Worm (Caenorhabditis elegans) whole organism, L2 larva: ENCODE measurements around the gene ZK1320.7.

Source experiments
- C34F6.9 ChIP-seq: fragments of 150-350 bp; optimal IDR thresholded peaks from 2 replicates; lab custom pipeline; 2014; ENCODE audit warnings: missing biosample characterization, missing genetic modification characterization
- R02D3.7 ChIP-seq: fragments of 150-350 bp; optimal IDR thresholded peaks from 2 replicates; lab custom pipeline; 2014; ENCODE audit warnings: missing biosample characterization, missing genetic modification characterization
- Y55F3AM.14 ChIP-seq: fragments of 200-800 bp; sonication (Bioruptor generic); optimal IDR thresholded peaks from 2 replicates; lab custom pipeline; 2018; ENCODE audit warnings: mild to moderate bottlenecking, missing genetic modification characterization, missing compliant biosample characterization
- ZK546.5 ChIP-seq: sonication (generic microtip); optimal IDR thresholded peaks from 2 replicates; lab custom pipeline; 2017; ENCODE audit warnings: missing biosample characterization, missing genetic modification characterization
- alr-1 ChIP-seq: fragments of 150-350 bp; optimal IDR thresholded peaks from 2 replicates; lab custom pipeline; 2014; ENCODE audit warnings: missing biosample characterization, missing genetic modification characterization
- aly-2 ChIP-seq: fragments of 150-350 bp; optimal IDR thresholded peaks from 2 replicates; lab custom pipeline; 2014; ENCODE audit warnings: missing biosample characterization, missing genetic modification characterization
- blmp-1 ChIP-seq: sonication (generic microtip); optimal IDR thresholded peaks from 2 replicates; lab custom pipeline; 2017; ENCODE audit warnings: missing genetic modification characterization, mild to moderate bottlenecking, missing compliant biosample characterization, antibody characterized with exemption, moderate library complexity; ENCODE audit not compliant: insufficient read depth
- ceh-82 ChIP-seq: fragments of 150-350 bp; optimal IDR thresholded peaks from 2 replicates; lab custom pipeline; 2014; ENCODE audit warnings: missing biosample characterization, missing genetic modification characterization
- crh-2 ChIP-seq: sonication (generic microtip); optimal IDR thresholded peaks from 2 replicates; lab custom pipeline; 2017; ENCODE audit warnings: missing biosample characterization, missing genetic modification characterization
- dmd-4 ChIP-seq: sonication (generic microtip); optimal IDR thresholded peaks from 2 replicates; lab custom pipeline; 2017; ENCODE audit warnings: missing biosample characterization, missing genetic modification characterization
- egl-27 ChIP-seq: sonication (generic microtip); optimal IDR thresholded peaks from 3 replicates; lab custom pipeline; 2017; ENCODE audit warnings: missing biosample characterization, missing genetic modification reagents, missing genetic modification characterization
- elt-1 ChIP-seq: fragments of 150-350 bp; optimal IDR thresholded peaks from 2 replicates; lab custom pipeline; 2014; ENCODE audit warnings: missing biosample characterization, missing genetic modification characterization
- elt-3 ChIP-seq: sonication (generic microtip); optimal IDR thresholded peaks from 2 replicates; lab custom pipeline; 2017; ENCODE audit warnings: missing biosample characterization, missing genetic modification characterization
- fos-1 ChIP-seq: fragments of 150-350 bp; optimal IDR thresholded peaks from 2 replicates; lab custom pipeline; 2014; ENCODE audit warnings: missing biosample characterization, missing genetic modification characterization
- gmeb-1 ChIP-seq: fragments of 150-350 bp; optimal IDR thresholded peaks from 2 replicates; lab custom pipeline; 2014; ENCODE audit warnings: missing biosample characterization, missing genetic modification characterization
- lin-11 ChIP-seq: fragments of 150-350 bp; sonication (generic microtip); optimal IDR thresholded peaks from 2 replicates; lab custom pipeline; 2014; ENCODE audit warnings: missing biosample characterization, missing genetic modification characterization, inconsistent platforms, mixed read lengths
- lin-39 ChIP-seq: fragments of 150-350 bp; optimal IDR thresholded peaks from 2 replicates; lab custom pipeline; 2014; ENCODE audit warnings: missing biosample characterization, missing genetic modification reagents, missing genetic modification characterization
- lsy-2 ChIP-seq, 2 experiments: fragments of 150-350 bp in 1 of 2; sonication (generic microtip) in 1 of 2; optimal IDR thresholded peaks; 2 replicates each; lab custom pipeline; 2014 to 2017; ENCODE audit warnings: missing biosample characterization in 2 of 2, missing genetic modification characterization in 2 of 2
- mab-5 ChIP-seq: fragments of 150-350 bp; optimal IDR thresholded peaks from 2 replicates; lab custom pipeline; 2014; ENCODE audit warnings: missing biosample characterization, missing genetic modification characterization
- mbf-1 ChIP-seq: sonication (generic microtip); optimal IDR thresholded peaks from 2 replicates; lab custom pipeline; 2017; ENCODE audit warnings: missing biosample characterization, missing genetic modification characterization
- mdl-1 ChIP-seq, 2 experiments: fragments of 150-350 bp in 1 of 2; sonication (generic microtip) in 1 of 2; optimal IDR thresholded peaks; 2 replicates each; lab custom pipeline; 2017; ENCODE audit warnings: missing biosample characterization in 2 of 2, missing genetic modification characterization in 2 of 2
- nhr-10 ChIP-seq: sonication (generic microtip); optimal IDR thresholded peaks from 2 replicates; lab custom pipeline; 2017; ENCODE audit warnings: missing biosample characterization, missing genetic modification characterization
- nhr-11 ChIP-seq: fragments of 150-350 bp; optimal IDR thresholded peaks from 2 replicates; lab custom pipeline; 2014; ENCODE audit warnings: missing biosample characterization, missing genetic modification characterization
- nhr-129 ChIP-seq: fragments of 150-350 bp; optimal IDR thresholded peaks from 2 replicates; lab custom pipeline; 2014; ENCODE audit warnings: missing biosample characterization, missing genetic modification characterization
- nhr-21 ChIP-seq: fragments of 150-350 bp; optimal IDR thresholded peaks from 2 replicates; lab custom pipeline; 2014; ENCODE audit warnings: missing biosample characterization, missing genetic modification characterization
- nhr-23 ChIP-seq: fragments of 150-350 bp; optimal IDR thresholded peaks from 2 replicates; lab custom pipeline; 2014; ENCODE audit warnings: missing biosample characterization, missing genetic modification reagents, missing genetic modification characterization
- nhr-25 ChIP-seq: fragments of 150-350 bp; sonication (generic microtip); optimal IDR thresholded peaks from 3 replicates; lab custom pipeline; 2014; ENCODE audit warnings: missing biosample characterization, missing genetic modification characterization
- nhr-6 ChIP-seq: fragments of 150-350 bp; optimal IDR thresholded peaks from 2 replicates; lab custom pipeline; 2014; ENCODE audit warnings: missing biosample characterization, missing genetic modification characterization
- nhr-77 ChIP-seq: fragments of 150-350 bp; optimal IDR thresholded peaks from 2 replicates; lab custom pipeline; 2014; ENCODE audit warnings: missing biosample characterization, missing genetic modification characterization
- peb-1 ChIP-seq: fragments of 150-350 bp; optimal IDR thresholded peaks from 2 replicates; lab custom pipeline; 2014; ENCODE audit warnings: missing biosample characterization, missing genetic modification characterization
- sem-4 ChIP-seq: fragments of 150-350 bp; optimal IDR thresholded peaks from 2 replicates; lab custom pipeline; 2014; ENCODE audit warnings: missing biosample characterization, missing genetic modification reagents, missing genetic modification characterization
- skn-1 ChIP-seq: sonication (generic microtip); optimal IDR thresholded peaks from 2 replicates; lab custom pipeline; 2017; ENCODE audit warnings: missing biosample characterization, missing genetic modification characterization
- unc-39 ChIP-seq: fragments of 150-350 bp; optimal IDR thresholded peaks from 2 replicates; lab custom pipeline; 2014; ENCODE audit warnings: missing biosample characterization, missing genetic modification characterization
- unc-55 ChIP-seq: fragments of 150-350 bp; sonication (generic microtip); optimal IDR thresholded peaks from 3 replicates; lab custom pipeline; 2014; ENCODE audit warnings: missing biosample characterization, missing genetic modification reagents, missing genetic modification characterization
- unc-62 ChIP-seq: fragments of 150-350 bp; optimal IDR thresholded peaks from 2 replicates; lab custom pipeline; 2014; ENCODE audit warnings: missing biosample characterization, missing genetic modification reagents, missing genetic modification characterization
- zag-1 ChIP-seq: fragments of 150-350 bp; optimal IDR thresholded peaks from 2 replicates; lab custom pipeline; 2014; ENCODE audit warnings: missing biosample characterization, missing genetic modification characterization
- ztf-1 ChIP-seq: fragments of 200-800 bp; sonication (Bioruptor generic); conservative IDR thresholded peaks from 2 replicates; pipeline ENCODE4 v1.3.6; 2022; ENCODE audit warnings: missing genetic modification characterization, missing compliant biosample characterization
- ztf-11 ChIP-seq: sonication (generic microtip); optimal IDR thresholded peaks from 2 replicates; lab custom pipeline; 2017; ENCODE audit warnings: missing biosample characterization, missing genetic modification characterization
- ztf-4 ChIP-seq: fragments of 150-350 bp; optimal IDR thresholded peaks from 2 replicates; lab custom pipeline; 2014; ENCODE audit warnings: missing biosample characterization, missing genetic modification characterization

ZK1320.7 gene

DNA sequence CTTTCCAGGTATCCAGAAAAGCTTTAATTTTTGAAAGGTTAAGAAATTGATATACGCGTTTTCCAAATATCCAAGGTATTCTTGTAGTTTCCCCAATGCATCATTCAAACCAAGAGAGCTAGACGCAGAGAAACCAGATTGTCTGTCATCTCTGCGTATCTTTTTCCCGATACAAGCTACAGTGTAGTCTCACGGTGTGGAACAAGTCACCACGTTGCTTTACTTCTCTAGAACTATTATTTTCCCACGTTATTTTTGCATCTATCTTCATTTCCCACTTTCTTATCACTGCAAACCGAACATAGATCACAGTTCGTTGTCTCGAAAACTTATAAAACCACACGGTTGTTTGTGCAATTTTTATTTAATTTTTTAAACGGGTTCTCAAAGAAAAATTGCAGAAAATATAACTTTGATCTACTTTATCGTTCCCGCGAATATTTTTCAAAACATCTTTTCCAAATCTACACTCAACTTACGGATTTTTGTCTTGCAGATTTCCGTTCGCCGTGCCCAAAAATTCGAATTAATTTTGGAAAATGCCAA lies 15.1 kb upstream of the ZK1320.7 start, which contains the start of gene gstk-1 (continued):
- TF ChIP-seq R02D3.7 = no peak
- no peak for TF ChIP-seq alr-1 (tag; lab: Kevin White, UChicago)

DNA sequence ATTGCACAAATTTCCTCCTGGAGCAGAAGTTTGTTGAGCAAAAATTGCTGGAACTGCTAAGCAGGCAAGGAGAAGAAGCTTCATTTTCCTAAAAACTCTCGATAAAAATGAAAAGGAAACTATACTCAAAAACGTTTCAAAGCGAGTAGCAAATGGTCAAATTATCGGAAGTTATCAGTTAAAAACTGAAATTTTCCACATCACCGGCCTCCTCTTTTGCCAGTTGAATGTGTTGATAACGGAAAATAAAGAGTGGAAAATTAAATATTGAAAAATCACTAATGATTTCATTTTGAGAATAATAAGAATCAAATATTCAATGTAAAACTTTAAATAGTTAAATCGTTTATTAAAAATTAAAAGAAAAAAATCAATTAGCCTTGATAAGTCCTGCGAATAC lies 12.5 kb upstream of the ZK1320.7 start, which contains the start of gene ZK1320.2:
TSS of gene ZK1320.2 (minus strand) at position 88 of the 400 bp plus-strand sequence.
- TF ChIP-seq nhr-23 (no peak), unc-55 (GFP tag; lab: Kevin White, UChicago) (no peak), nhr-25 (tag; lab: Kevin White, UChicago) (no peak), crh-2 (tag; lab: Kevin White, UChicago) (peak; percentile 52), fos-1 (peak; percentile 79), mdl-1 (tag; optimal IDR thresholded peaks at IDR 0.05; lab: Kevin White, UChicago) (no peak), alr-1 (tag; lab: Kevin White, UChicago) (no peak), sem-4 (tag; lab: Kevin White, UChicago) (no peak), nhr-21 (tag; lab: Kevin White, UChicago) (no peak)

DNA sequence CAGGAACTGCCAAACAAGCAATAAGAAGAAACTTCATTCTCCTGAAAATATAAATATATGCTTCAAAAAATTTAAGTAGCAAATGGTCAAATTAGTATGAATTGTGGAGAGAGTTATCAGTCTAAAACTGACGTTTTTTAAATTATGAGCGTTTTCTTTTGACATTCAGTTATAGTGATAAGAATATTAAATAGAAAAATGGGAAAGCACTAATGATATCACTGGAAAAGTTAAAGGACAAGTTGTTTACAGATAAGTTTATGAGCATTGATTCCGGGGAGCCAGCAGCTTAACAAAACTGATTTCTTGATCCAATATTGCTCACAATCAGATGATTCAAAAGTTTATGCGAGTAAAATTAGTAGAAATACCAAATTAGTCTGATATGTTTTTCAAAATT lies 11.0 kb upstream of the ZK1320.7 start, which contains the start of gene ZK1320.3:
TSS of gene ZK1320.3 (minus strand) at position 41 of the 400 bp plus-strand sequence.
- TF ChIP-seq ZK546.5 (tag; lab: Kevin White, UChicago) (no peak), skn-1 (tag; lab: Kevin White, UChicago) (no peak), fos-1 (peak; percentile 87), ztf-4 (tag; lab: Kevin White, UChicago) (no peak)

DNA sequence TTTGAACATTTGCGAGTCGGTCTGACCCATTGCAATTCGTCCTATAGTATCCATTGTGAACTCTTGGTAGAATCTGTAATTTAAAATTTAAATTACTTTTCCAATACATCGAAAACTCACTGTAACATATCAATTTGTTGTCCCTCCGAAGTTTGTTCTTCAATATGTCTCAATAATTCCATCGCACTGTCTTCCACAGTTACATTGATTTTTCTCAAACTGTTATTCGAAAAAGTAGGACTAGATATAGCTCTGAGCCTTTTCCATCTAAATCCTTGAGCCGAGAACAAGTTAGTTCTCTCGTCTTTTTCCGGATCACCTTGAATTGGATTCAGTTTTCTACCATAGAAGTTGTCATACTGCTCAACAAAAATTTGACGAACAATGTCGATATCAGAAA lies 9.2 kb upstream of the ZK1320.7 start:
- no peak for TF ChIP-seq zag-1 (tag; lab: Kevin White, UChicago)
- TF ChIP-seq lin-11 (tag; lab: Kevin White, UChicago) = no peak
- no peak for TF ChIP-seq unc-62 (GFP tag; lab: Kevin White, UChicago)
- no peak for TF ChIP-seq nhr-11
- TF ChIP-seq mbf-1 (tag; lab: Kevin White, UChicago) = no peak
- no peak for TF ChIP-seq ztf-1 (GFP tag; lab: Robert Waterston, UW)
- TF ChIP-seq nhr-129 (tag; lab: Kevin White, UChicago) = no peak
- no peak for TF ChIP-seq mab-5 (tag; lab: Kevin White, UChicago)
- no peak for TF ChIP-seq nhr-6 (tag; lab: Kevin White, UChicago)
- TF ChIP-seq sem-4 (tag; lab: Kevin White, UChicago) = no peak
- TF ChIP-seq aly-2 = no peak
- no peak for TF ChIP-seq blmp-1 (tag; lab: Kevin White, UChicago)
- no peak for TF ChIP-seq nhr-23
- TF ChIP-seq nhr-10 (tag; lab: Kevin White, UChicago) = no peak
- no peak for TF ChIP-seq nhr-25 (tag; lab: Kevin White, UChicago)
- no peak for TF ChIP-seq ztf-4 (tag; lab: Kevin White, UChicago)
- TF ChIP-seq, all 48 proteins: peak for 0

DNA sequence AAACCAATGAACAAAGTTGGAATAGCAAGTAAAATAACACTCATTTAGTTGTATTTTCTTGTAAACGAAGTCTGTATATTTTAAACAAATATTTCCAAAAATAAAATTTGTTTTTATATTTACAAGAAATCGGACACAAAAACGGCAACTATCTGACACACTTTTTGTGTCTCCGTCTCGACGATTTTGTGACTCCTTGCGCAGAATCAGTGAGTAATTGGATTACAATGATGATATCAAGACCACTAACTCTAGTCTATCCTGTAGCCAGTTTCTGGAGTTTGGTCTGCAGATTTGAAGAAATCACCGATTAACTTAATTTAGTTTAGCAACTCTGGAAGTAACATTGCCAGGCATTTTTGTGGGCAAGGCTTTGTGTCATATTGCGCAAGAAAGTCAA lies 8.6 kb upstream of the ZK1320.7 start, which contains the start of gene cyp-13A10:
TSS of gene cyp-13A10 (minus strand) at position 88 of the 400 bp plus-strand sequence.
- TF ChIP-seq nhr-10 (tag; lab: Kevin White, UChicago) = no peak
- peak; percentile 22 for TF ChIP-seq fos-1

DNA sequence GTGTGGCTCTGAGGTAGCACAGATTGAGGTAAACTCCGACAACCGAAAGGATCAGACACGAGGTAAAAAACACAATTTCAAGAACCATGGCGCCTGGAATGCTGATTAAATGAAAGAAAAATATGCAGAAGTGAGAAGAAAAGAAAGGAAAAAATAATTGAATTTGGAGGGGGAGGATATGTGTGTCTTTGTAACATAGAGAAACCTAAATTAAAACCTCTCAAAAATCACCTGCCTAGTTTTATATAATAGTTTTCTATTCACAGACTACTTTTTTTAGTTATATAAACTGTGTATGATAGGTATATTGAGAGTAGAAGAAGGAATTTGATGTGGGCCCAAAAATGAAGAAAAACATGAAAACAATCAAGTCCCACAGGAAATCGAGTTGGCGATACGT lies 5.8 kb upstream of the ZK1320.7 start, which contains the start of gene ZK1320.5:
TSS of gene ZK1320.5 (minus strand) at position 101 of the 400 bp plus-strand sequence.
- TF ChIP-seq blmp-1 (tag; lab: Kevin White, UChicago) (no peak), lin-11 (tag; lab: Kevin White, UChicago) (no peak), unc-39 (tag; lab: Kevin White, UChicago) (no peak), ceh-82 (no peak), dmd-4 (tag; lab: Kevin White, UChicago) (no peak), nhr-11 (no peak), peb-1 (no peak), nhr-10 (tag; lab: Kevin White, UChicago) (no peak), elt-3 (tag; lab: Kevin White, UChicago) (no peak)

DNA sequence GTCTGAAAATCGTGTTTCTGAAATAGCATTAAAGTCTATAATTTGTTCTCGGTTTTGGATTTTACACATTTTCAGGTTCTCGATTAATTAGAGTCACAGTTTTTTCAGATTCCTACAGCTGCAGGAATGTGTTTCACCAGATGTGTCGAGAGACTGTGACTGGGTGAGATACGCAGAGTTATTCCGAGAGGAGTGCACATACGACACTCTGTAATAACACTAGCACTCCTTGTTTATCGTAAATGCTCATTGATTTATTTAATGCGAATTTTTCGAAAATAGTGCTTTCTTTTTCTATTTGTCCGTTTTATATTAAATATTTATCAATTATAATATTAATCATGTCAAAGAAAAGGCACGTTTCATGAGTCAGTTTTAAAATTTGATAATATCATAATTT lies 4.0 kb upstream of the ZK1320.7 start, which contains the start of gene ZK1320.11:
TSS of gene ZK1320.11 (plus strand) at position 243 of the 400 bp plus-strand sequence.
- TF ChIP-seq crh-2 (tag; lab: Kevin White, UChicago) (no peak), lin-39 (tag; lab: Kevin White, UChicago) (no peak), nhr-21 (tag; lab: Kevin White, UChicago) (no peak), nhr-11 (no peak), zag-1 (tag; lab: Kevin White, UChicago) (no peak), lsy-2 (tag; optimal IDR thresholded peaks at IDR 0.05; lab: Kevin White, UChicago) (peak in 1 of 2 experiments; percentile 60), alr-1 (tag; lab: Kevin White, UChicago) (no peak), peb-1 (no peak), nhr-25 (tag; lab: Kevin White, UChicago) (no peak), nhr-6 (tag; lab: Kevin White, UChicago) (no peak), unc-39 (tag; lab: Kevin White, UChicago) (no peak), ztf-11 (tag; lab: Kevin White, UChicago) (no peak), Y55F3AM.14 (no peak), gmeb-1 (no peak), ZK546.5 (tag; lab: Kevin White, UChicago) (no peak), ceh-82 (no peak), egl-27 (tag; lab: Kevin White, UChicago) (no peak), C34F6.9 (tag; lab: Kevin White, UChicago) (peak; percentile 34), mbf-1 (tag; lab: Kevin White, UChicago) (no peak), nhr-77 (tag; lab: Kevin White, UChicago) (no peak), elt-1 (tag; lab: Kevin White, UChicago) (no peak)
